Worm (Caenorhabditis elegans): ENCODE measurements around the gene Y47D3A.13.

Gene Y47D3A.13

DNA sequence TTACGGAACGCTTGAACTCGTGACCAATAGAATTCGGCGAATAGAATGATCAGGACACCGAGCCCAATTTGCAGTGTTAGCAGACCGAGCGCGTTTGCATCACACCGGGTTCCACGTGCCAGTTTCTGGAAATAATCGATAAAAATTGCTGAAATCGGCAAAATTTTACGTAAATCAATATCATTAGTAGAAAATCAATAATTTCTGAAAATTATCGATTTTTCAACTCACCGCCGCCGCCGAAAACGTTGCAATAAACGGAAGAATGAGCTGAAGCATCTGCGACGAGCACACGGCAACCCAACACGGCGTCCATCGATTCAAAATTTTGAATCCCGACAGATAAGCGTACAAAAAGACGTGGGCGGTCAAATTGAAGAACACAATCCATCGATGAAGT lies 6.7 kb upstream of the Y47D3A.13 start:
- TF ChIP-seq ztf-26 (tag; optimal IDR thresholded peaks at IDR 0.05) (no peak), tbp1 (GFP tag; optimal IDR thresholded peaks at IDR 0.05) (no peak), hlh-12 (tag; optimal IDR thresholded peaks at IDR 0.05) (no peak), madf-10 (tag; optimal IDR thresholded peaks at IDR 0.05) (no peak), lsl-1 (GFP tag; optimal IDR thresholded peaks at IDR 0.05) (no peak), lin-35 (GFP tag; optimal IDR thresholded peaks at IDR 0.05) (no peak), F55B11.4 (tag; optimal IDR thresholded peaks at IDR 0.05; ENCODE audit: borderline replicate concordance, insufficient read depth) (no peak), Y67H2A.10 (GFP tag; conservative IDR thresholded peaks at IDR 0.05) (no peak), hrde-1 (tag; optimal IDR thresholded peaks at IDR 0.05; ENCODE audit: borderline replicate concordance) (no peak), repo-1 (tag; optimal IDR thresholded peaks at IDR 0.05) (no peak), die-1 (tag; optimal IDR thresholded peaks at IDR 0.05) (no peak), dox-1 (GFP tag; IDR thresholded peaks at IDR 0.05) (no peak)

DNA sequence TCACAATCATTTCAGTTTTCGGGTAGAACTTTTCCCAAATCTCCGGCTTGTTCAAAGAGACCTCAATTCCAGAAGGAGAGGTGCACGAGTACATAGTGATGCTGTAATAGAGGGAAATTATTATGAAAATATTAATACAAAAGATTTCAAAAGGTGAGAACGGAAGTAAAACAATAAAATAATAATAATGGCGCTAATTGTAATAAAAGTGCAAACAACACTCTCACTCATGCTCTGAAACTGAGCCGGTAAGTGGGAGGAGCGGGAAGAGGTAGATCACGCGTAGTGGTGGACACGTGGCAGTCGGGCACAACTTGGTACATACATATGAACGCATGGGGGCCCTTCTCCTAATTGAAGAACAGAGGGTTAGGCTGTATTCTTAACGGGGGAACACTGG lies 3.1 kb upstream of the Y47D3A.13 start, which contains the start of gene tbx-37:
TSS of gene tbx-37 (minus strand) at position 101 of the 400 bp plus-strand sequence.
- no peak for TF ChIP-seq aptf-3 (GFP tag; IDR thresholded peaks at IDR 0.05)
- no peak for TF ChIP-seq hmg-20 (GFP tag; IDR thresholded peaks at IDR 0.05)
- TF ChIP-seq madf-6 (GFP tag; IDR thresholded peaks at IDR 0.05): no peak
- TF ChIP-seq rpc-1 (optimal IDR thresholded peaks at IDR 0.05): no peak
- TF ChIP-seq rpc-1 (tag; optimal IDR thresholded peaks at IDR 0.05): no peak
- no peak for TF ChIP-seq lin-54 (GFP tag; optimal IDR thresholded peaks at IDR 0.05)

DNA sequence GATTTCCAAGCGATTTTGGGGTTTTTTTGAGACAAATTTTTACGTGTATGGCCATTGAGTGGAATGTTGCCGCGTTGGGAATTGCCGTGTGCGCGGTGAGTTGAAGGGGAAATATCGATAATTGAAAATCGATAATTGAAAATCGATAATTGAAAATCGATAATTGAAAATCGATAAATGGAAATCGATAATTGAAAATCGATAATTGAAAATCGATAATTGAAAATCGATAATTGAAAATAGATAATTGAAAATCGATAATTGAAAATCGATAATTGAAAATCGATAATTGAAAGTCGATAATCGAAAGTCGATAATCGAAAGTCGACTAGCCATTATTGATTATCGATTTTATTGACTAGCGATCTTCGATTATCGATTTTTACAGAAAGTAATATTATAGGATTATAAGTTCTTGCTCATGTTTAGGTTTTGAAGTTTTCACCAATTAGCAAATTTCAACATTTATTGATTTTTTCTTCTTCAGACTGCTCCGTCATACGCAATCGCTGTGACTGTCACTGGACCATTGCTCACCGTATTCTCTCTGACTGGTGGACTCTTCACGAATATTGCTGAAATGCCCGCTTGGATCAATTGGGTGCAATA lies 2.2 kb downstream of the Y47D3A.13 start:
- TF ChIP-seq Y53G8AR.9 (GFP tag; conservative IDR thresholded peaks at IDR 0.05) (no peak), efl-1 (GFP tag; optimal IDR thresholded peaks at IDR 0.05) (no peak), tbp1 (GFP tag; optimal IDR thresholded peaks at IDR 0.05) (no peak), attf-6 (GFP tag; IDR thresholded peaks at IDR 0.05) (no peak), somi-1 (GFP tag; optimal IDR thresholded peaks at IDR 0.05) (no peak), mes-4 (tag; optimal IDR thresholded peaks at IDR 0.05) (no peak), nfya-2 (GFP tag; IDR thresholded peaks at IDR 0.05) (no peak), ztf-28 (GFP tag; IDR thresholded peaks at IDR 0.05) (no peak), lsy-27 (tag; optimal IDR thresholded peaks at IDR 0.05; ENCODE audit: borderline replicate concordance, insufficient read depth) (no peak), rec-8 (tag; optimal IDR thresholded peaks at IDR 0.05) (no peak), bed-2 (GFP tag; IDR thresholded peaks at IDR 0.05) (no peak), egl-44 (GFP tag; IDR thresholded peaks at IDR 0.05) (no peak), hsf-1 (GFP tag; IDR thresholded peaks at IDR 0.05) (no peak)

- no peak for TF ChIP-seq efl-1 (GFP tag; optimal IDR thresholded peaks at IDR 0.05)
- TF ChIP-seq F37B4.10 (GFP tag; IDR thresholded peaks at IDR 0.05): no peak
- no peak for TF ChIP-seq madf-3 (GFP tag; IDR thresholded peaks at IDR 0.05)
- no peak for TF ChIP-seq F57C9.4 (tag; optimal IDR thresholded peaks at IDR 0.05)
- TF ChIP-seq Y53G8AR.9 (GFP tag; conservative IDR thresholded peaks at IDR 0.05): no peak
- no peak for TF ChIP-seq F22D6.2 (tag; optimal IDR thresholded peaks at IDR 0.05)
- TF ChIP-seq mcd-1 (GFP tag; IDR thresholded peaks at IDR 0.05): no peak
- no peak for TF ChIP-seq lsy-27 (tag; optimal IDR thresholded peaks at IDR 0.05; ENCODE audit: borderline replicate concordance, insufficient read depth)
- TF ChIP-seq snpc-3.4 (tag; optimal IDR thresholded peaks at IDR 0.05): no peak
- no peak for TF ChIP-seq lin-54 (GFP tag; optimal IDR thresholded peaks at IDR 0.05)
- no peak for TF ChIP-seq snpc-1.1 (tag; optimal IDR thresholded peaks at IDR 0.05; ENCODE audit: insufficient read depth)
- no peak for TF ChIP-seq Y67H2A.10 (GFP tag; conservative IDR thresholded peaks at IDR 0.05)
- no peak for TF ChIP-seq ztf-26 (tag; optimal IDR thresholded peaks at IDR 0.05)
- TF ChIP-seq ekl-4 (GFP tag; IDR thresholded peaks at IDR 0.05): no peak
- no peak for TF ChIP-seq madf-8 (GFP tag; conservative IDR thresholded peaks at IDR 0.05)
- no peak for TF ChIP-seq pbrm-1 (GFP tag; IDR thresholded peaks at IDR 0.05)
- no peak for TF ChIP-seq unc-62 (GFP tag; optimal IDR thresholded peaks at IDR 0.05)
- no peak for TF ChIP-seq let-607 (tag; optimal IDR thresholded peaks at IDR 0.05)
Measured at ce11 chrIII:11218150-11218841, 5.6 kb downstream of the Y47D3A.13 start, which contains the start of the genes tbx-34 and wht-8. TSS of gene tbx-34 (minus strand) at chrIII:11218250. TSS of gene wht-8 (plus strand) at chrIII:11218791.

Measured in whole organism, young adult.